Fruit fly (Drosophila melanogaster) whole organism, larva: Measurements from ENCODE around the gene Aladin.

Experiments
- noc ChIP-seq: fragments of 200-800 bp; sonication (Bioruptor generic); optimal IDR thresholded peaks from 3 replicates; lab custom pipeline; 2019; ENCODE audit warnings: missing biosample characterization, mild to moderate bottlenecking, missing genetic modification characterization, moderate library complexity

The Aladin gene

dm6 chrX:9272830-9273507, at the start of gene Aladin, which contains the start of gene Cfp1:
TSS of gene Aladin (plus strand) at chrX:9273413.
TSS of gene Cfp1 (minus strand) at chrX:9272960.
- TF ChIP-seq noc (tag; lab: Kevin White, UChicago): no peak

DNA sequence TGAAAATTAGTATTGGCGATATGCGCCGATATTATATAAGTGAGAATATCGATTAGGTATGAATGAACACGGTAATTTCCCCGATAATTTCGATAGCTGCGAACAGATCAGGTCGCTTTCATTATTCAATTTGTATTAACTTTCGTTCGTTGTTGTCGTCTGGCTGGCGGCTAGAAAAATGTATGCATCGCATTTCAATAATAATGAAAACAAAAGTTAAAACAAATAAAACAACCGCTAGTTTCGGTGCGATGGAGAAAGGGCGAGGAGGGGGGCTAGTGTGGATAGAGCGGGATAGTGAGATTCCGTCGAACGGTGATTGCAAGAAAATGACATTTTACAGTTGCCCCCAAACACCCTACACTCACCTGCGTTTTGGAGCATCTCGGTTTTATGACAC, 48.8 kb upstream of the Aladin start:
- TF ChIP-seq noc (tag; lab: Kevin White, UChicago): no peak

- TF ChIP-seq noc (tag; lab: Kevin White, UChicago): no peak
Measured at dm6 chrX:9225137-9225536, 48.1 kb upstream of the Aladin start, which contains the start of gene CG15370. TSS of gene CG15370 (plus strand) at chrX:9225437.

dm6 chrX:9226837-9227236, 46.4 kb upstream of the Aladin start, which contains the start of gene Gr8a:
TSS of gene Gr8a (plus strand) at chrX:9227137.
- TF ChIP-seq noc (tag; lab: Kevin White, UChicago): no peak

DNA sequence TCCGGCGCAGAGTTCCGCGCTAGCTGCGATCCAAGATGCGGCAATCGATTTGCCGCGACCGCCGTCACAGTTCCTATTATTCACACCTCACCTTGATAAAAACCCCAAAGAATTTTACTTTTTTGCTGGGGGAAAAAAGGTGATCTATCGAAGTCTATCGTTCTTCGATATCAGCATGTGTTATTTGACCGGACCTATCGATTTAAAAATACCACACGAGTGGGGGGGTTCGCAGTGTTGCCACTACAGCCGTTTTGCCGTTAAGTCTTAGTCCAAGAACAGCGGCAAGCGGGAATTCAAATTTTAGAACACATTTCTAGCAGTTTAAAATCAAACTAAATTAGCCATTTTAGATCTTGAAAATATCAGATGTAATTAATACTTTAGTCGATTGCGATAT, 41.0 kb upstream of the Aladin start, which contains the start of gene CG12121:
Gene CG12121, minus strand, starts transcription at position 180 of the 400 bp plus-strand sequence.
- no peak for TF ChIP-seq noc (tag; lab: Kevin White, UChicago)

DNA sequence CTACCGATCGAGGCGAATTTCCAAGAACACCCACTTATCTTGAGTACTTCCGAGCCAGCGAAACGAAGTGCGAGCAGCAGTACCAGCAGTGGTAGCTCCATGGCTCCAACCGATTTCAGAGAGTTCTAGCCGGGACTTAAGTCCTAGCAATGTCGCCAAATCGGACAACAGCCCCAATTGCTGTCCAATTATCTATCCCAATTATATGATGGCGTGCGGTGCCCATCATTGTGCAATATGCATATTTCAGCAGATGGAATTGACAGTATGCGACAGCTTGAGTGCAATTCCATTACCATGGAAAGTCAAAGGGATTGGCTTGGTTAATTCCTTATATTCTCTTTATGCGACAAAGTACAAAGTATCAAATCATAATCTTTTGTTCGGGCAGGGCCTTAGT, 36.7 kb upstream of the Aladin start, which contains the start of gene Ir8a:
Gene Ir8a, minus strand, starts transcription at position 101 of the 400 bp plus-strand sequence.
- no peak for TF ChIP-seq noc (tag; lab: Kevin White, UChicago)

dm6 chrX:9243417-9243884, 29.8 kb upstream of the Aladin start, which contains the start of the genes mxc and Larp7:
TSS of gene mxc (minus strand) at chrX:9243467.
TSS of gene Larp7 (plus strand) at chrX:9243817.
- TF ChIP-seq noc (tag; lab: Kevin White, UChicago): no peak

- no peak for TF ChIP-seq noc (tag; lab: Kevin White, UChicago)
Measured at dm6 chrX:9247171-9247783, 25.9 kb upstream of the Aladin start, which contains the start of the genes amx and Dsor1. TSS of gene amx (minus strand) at chrX:9247336. TSS of gene Dsor1 (plus strand) at chrX:9247342.

DNA sequence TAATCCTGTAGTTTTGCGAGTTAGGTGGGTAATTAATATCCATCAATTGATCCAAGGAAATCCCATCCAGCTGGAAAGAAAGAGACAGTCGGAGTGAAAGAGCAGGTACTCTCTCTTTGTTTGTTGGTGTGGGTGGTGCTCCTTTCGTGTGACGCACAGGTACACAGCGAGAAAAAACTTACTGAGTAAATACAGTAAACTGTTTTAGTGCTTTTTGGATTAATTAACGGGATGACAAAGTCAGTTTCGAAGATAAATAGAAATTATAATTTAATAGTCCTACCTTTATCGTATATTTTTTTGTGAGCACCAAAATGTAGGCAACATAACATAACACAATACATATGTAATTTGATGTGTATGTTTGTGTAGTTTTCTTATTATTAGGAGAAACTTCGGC, 25.2 kb upstream of the Aladin start:
- TF ChIP-seq noc (tag; lab: Kevin White, UChicago): no peak

dm6 chrX:9250161-9250831, 22.9 kb upstream of the Aladin start, which contains the start of gene CG17754:
TSS of gene CG17754 (plus strand) at chrX:9250420.
- no peak for TF ChIP-seq noc (tag; lab: Kevin White, UChicago)

dm6 chrX:9251212-9251877, 21.9 kb upstream of the Aladin start:
- no peak for TF ChIP-seq noc (tag; lab: Kevin White, UChicago)

DNA sequence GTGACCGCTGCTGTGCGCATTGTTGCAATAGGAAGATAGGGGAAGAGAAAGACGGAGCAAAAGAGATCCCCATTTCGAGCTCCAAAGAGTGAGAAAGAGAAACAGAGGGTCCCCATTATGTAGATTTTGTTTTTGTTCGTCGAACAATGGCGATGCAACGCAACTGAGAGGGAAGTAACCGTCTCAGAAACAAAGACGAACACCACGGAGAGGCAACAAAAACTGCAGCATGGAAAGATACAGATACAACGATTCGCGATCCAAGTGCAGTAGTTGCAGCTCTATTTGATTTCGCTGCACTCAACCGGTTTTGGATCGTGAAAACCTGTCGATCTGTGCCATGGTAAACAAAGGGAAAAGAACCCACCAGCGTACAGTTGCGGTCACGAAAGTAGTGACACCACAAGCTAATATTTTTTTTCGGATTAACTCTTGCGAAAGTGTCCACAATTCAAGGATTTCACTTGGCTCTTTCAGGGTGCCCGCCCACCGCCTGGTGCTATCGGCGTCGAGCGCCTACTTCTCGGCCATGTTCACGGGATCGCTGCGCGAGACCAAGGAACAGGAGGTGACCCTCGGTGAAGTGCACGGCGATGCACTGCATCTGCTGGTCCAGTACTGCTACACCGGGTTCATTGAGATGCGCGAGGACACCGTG, 21.0 kb upstream of the Aladin start:
- no peak for TF ChIP-seq noc (tag; lab: Kevin White, UChicago)

DNA sequence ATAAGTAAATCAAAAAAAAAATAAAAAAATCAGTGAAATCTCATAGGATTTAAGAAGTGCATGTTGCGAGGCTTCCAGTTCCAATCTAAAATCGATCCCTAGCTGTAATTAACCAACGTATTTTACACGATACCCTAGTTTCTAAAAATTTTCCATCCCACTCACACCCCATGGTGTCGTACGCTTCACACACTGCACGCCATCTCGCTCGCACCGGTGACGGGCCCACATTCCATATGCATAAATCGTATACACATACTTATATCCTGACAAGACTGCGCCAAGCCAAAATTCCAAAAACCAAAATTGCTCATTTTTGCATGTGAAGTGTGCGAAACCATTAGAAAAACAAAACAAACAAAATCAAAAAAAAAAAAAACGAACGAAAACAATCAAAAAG, 18.2 kb upstream of the Aladin start:
- TF ChIP-seq noc (tag; lab: Kevin White, UChicago): no peak

dm6 chrX:9255964-9256520, 17.2 kb upstream of the Aladin start, which contains the start of gene ric8a:
TSS of gene ric8a (plus strand) at chrX:9256168.
- no peak for TF ChIP-seq noc (tag; lab: Kevin White, UChicago)
